Fruit fly (Drosophila melanogaster): ENCODE measurements around the gene CG13454.

dm6 chr3L:15506174-15506926, 10.5 kb downstream of the CG13454 start:
- TF ChIP-seq CG14711 (tag; optimal IDR thresholded peaks at IDR 0.05) (no peak), Clk (GFP tag; optimal IDR thresholded peaks at IDR 0.05) (no peak), kay (GFP tag; ENCODE audit: borderline replicate concordance) (no peak), CG11617 (GFP tag; optimal IDR thresholded peaks at IDR 0.05) (no peak), CG7101 (tag; optimal IDR thresholded peaks at IDR 0.05) (no peak), tj (GFP tag; optimal IDR thresholded peaks at IDR 0.05) (no peak), CG33017 (tag; optimal IDR thresholded peaks at IDR 0.05) (no peak), cic (GFP tag; optimal IDR thresholded peaks at IDR 0.05) (peak; percentile 53), Mnt (GFP tag; optimal IDR thresholded peaks at IDR 0.05) (no peak), Crg-1 (GFP tag; optimal IDR thresholded peaks at IDR 0.05) (no peak), cnc (optimal IDR thresholded peaks at IDR 0.05) (no peak), Hr96 (GFP tag; optimal IDR thresholded peaks at IDR 0.05) (no peak), CG7045 (GFP tag; optimal IDR thresholded peaks at IDR 0.05) (no peak)

Measured in whole organism, adult.